Worm (Caenorhabditis elegans) whole organism, late embryonic: ENCODE measurements around the gene C50F4.12.

Experiments
- ceh-14 ChIP-seq: sonication (generic microtip); optimal IDR thresholded peaks from 2 replicates; lab custom pipeline; 2016; ENCODE audit warnings: missing genotype, missing genetic modification characterization, missing compliant biosample characterization
- ceh-2 ChIP-seq: sonication (generic microtip); optimal IDR thresholded peaks from 2 replicates; lab custom pipeline; 2016; ENCODE audit warnings: missing genotype, missing genetic modification characterization, missing compliant biosample characterization
- ceh-31 ChIP-seq: sonication (generic microtip); optimal IDR thresholded peaks from 2 replicates; lab custom pipeline; 2016; ENCODE audit warnings: missing genetic modification characterization, missing compliant biosample characterization
- ceh-34 ChIP-seq: sonication (generic microtip); optimal IDR thresholded peaks from 2 replicates; lab custom pipeline; 2016; ENCODE audit warnings: mild to moderate bottlenecking, missing genetic modification characterization, missing compliant biosample characterization
- elt-2 ChIP-seq: sonication (generic microtip); optimal IDR thresholded peaks from 2 replicates; lab custom pipeline; 2016; ENCODE audit warnings: missing genetic modification reagents, missing genetic modification characterization, missing compliant biosample characterization
- fkh-6 ChIP-seq: sonication (generic microtip); optimal IDR thresholded peaks from 2 replicates; lab custom pipeline; 2016; ENCODE audit warnings: missing genetic modification characterization, missing compliant biosample characterization
- madf-2 ChIP-seq: sonication (generic microtip); optimal IDR thresholded peaks from 2 replicates; lab custom pipeline; 2017; ENCODE audit warnings: missing genetic modification characterization, missing compliant biosample characterization
- npax-4 ChIP-seq: sonication (generic microtip); optimal IDR thresholded peaks from 2 replicates; lab custom pipeline; 2016; ENCODE audit warnings: missing genetic modification characterization, missing compliant biosample characterization
- pha-2 ChIP-seq: sonication (generic microtip); optimal IDR thresholded peaks from 2 replicates; lab custom pipeline; 2017; ENCODE audit warnings: mild to moderate bottlenecking, missing genetic modification characterization, missing compliant biosample characterization
- pha-4 ChIP-seq: fragments of 150-350 bp; optimal IDR thresholded peaks from 2 replicates; lab custom pipeline; 2018; ENCODE audit warnings: missing biosample characterization, missing genetic modification reagents, missing genetic modification characterization
- pqm-1 ChIP-seq: sonication (generic microtip); optimal IDR thresholded peaks from 2 replicates; lab custom pipeline; 2016; ENCODE audit warnings: missing genetic modification characterization, missing compliant biosample characterization
- ref-2 ChIP-seq: sonication (generic microtip); optimal IDR thresholded peaks from 2 replicates; lab custom pipeline; 2016; ENCODE audit warnings: missing genetic modification characterization, missing compliant biosample characterization
- unc-3 ChIP-seq, 2 experiments: fragments of 200-800 bp in 1 of 2; sonication (Bioruptor generic) in 1 of 2; sonication (generic microtip) in 1 of 2; conservative IDR thresholded peaks in 1 of 2; optimal IDR thresholded peaks in 1 of 2; 2 replicates each; pipeline versions ENCODE4 v1.3.6 to Lab custom; 2016 to 2022; ENCODE audit warnings: missing compliant biosample characterization in 2 of 2, missing genetic modification characterization in 2 of 2, missing genetic modification reagents in 1 of 2
- unc-86 ChIP-seq: sonication (generic microtip); optimal IDR thresholded peaks from 2 replicates; lab custom pipeline; 2016; ENCODE audit warnings: missing genetic modification characterization, missing compliant biosample characterization

- TF ChIP-seq madf-2 (tag; lab: Kevin White, UChicago) (no peak), ref-2 (tag; lab: Kevin White, UChicago) (no peak), ceh-31 (peak; percentile 56), ceh-2 (tag; lab: Kevin White, UChicago) (peak; percentile 46), fkh-6 (no peak), unc-3 (GFP tag; conservative IDR thresholded peaks at IDR 0.05; lab: Robert Waterston, UW) (no peak), unc-3 (tag; optimal IDR thresholded peaks at IDR 0.05; lab: Kevin White, UChicago) (no peak), unc-86 (tag; lab: Kevin White, UChicago) (no peak), ceh-14 (tag; lab: Kevin White, UChicago) (no peak), npax-4 (tag; lab: Kevin White, UChicago) (no peak), ceh-34 (no peak), elt-2 (tag; lab: Kevin White, UChicago) (no peak), pha-2 (tag; lab: Kevin White, UChicago) (no peak), pqm-1 (tag; lab: Kevin White, UChicago) (no peak), pha-4 (tag; lab: Kevin White, UChicago) (no peak)
Measured at ce11 chrV:9536505-9536904, 3.0 kb downstream of the C50F4.12 start, which contains the start of gene C50F4.4.
